Worm (Caenorhabditis elegans) whole organism, L4 larva: Measurements from ENCODE around the gene sri-30.

Source experiments
- aha-1 ChIP-seq: fragments of 150-350 bp; peaks from one replicate; lab custom pipeline; 2014; ENCODE audit warnings: missing biosample characterization, missing genetic modification characterization
- ceh-28 ChIP-seq: fragments of 150-350 bp; optimal IDR thresholded peaks from 2 replicates; lab custom pipeline; 2014; ENCODE audit warnings: missing biosample characterization, missing genetic modification reagents, missing genetic modification characterization
- dmd-8 ChIP-seq: fragments of 200-800 bp; sonication (Bioruptor generic); IDR thresholded peaks from 2 replicates; pipeline ENCODE4 v1.3.6; 2022; ENCODE audit warnings: missing genetic modification characterization, missing compliant biosample characterization
- egl-27 ChIP-seq: sonication (generic microtip); optimal IDR thresholded peaks from 3 replicates; lab custom pipeline; 2017; ENCODE audit warnings: missing biosample characterization, missing genetic modification reagents, missing genetic modification characterization
- fkh-10 ChIP-seq: fragments of 150-350 bp; optimal IDR thresholded peaks from 2 replicates; lab custom pipeline; 2014; ENCODE audit warnings: missing biosample characterization, missing genetic modification reagents, missing genetic modification characterization
- fos-1 ChIP-seq: fragments of 150-350 bp; optimal IDR thresholded peaks from 2 replicates; lab custom pipeline; 2014; ENCODE audit warnings: missing biosample characterization, missing genetic modification characterization
- mdl-1 ChIP-seq, 2 experiments: fragments of 150-350 bp in 1 of 2; sonication (generic microtip) in 1 of 2; optimal IDR thresholded peaks; 2 replicates each; lab custom pipeline; 2014 to 2017; ENCODE audit warnings: missing biosample characterization in 2 of 2, missing genetic modification characterization in 2 of 2
- nhr-42 ChIP-seq: fragments of 200-800 bp; sonication (Bioruptor generic); IDR thresholded peaks from 2 replicates; pipeline ENCODE4 v1.3.6; 2022; ENCODE audit warnings: missing genetic modification characterization, missing compliant biosample characterization
- snpc-4 ChIP-seq: fragments of 150-350 bp; optimal IDR thresholded peaks from 2 replicates; lab custom pipeline; 2014; ENCODE audit warnings: missing biosample characterization, missing genetic modification characterization
- unc-39 ChIP-seq: sonication (generic microtip); optimal IDR thresholded peaks from 2 replicates; lab custom pipeline; 2017; ENCODE audit warnings: missing biosample characterization, missing genetic modification characterization
- vab-7 ChIP-seq: fragments of 200-800 bp; sonication (Bioruptor generic); IDR thresholded peaks from 2 replicates; pipeline ENCODE4 v1.3.6; 2022; ENCODE audit warnings: missing genetic modification reagents, missing genetic modification characterization, missing compliant biosample characterization
- zag-1 ChIP-seq: fragments of 150-350 bp; optimal IDR thresholded peaks from 2 replicates; lab custom pipeline; 2014; ENCODE audit warnings: missing biosample characterization, missing genetic modification characterization

ce11 chrII:3093352-3093751 is 47.4 kb downstream of the sri-30 start, which contains the start of gene srg-22:
- TF ChIP-seq zag-1 (tag; lab: Kevin White, UChicago): no peak
- no peak for TF ChIP-seq snpc-4 (tag; lab: Kevin White, UChicago)
- TF ChIP-seq unc-39 (tag; lab: Kevin White, UChicago): no peak
- TF ChIP-seq ceh-28 (tag; lab: Kevin White, UChicago): no peak
- TF ChIP-seq fkh-10 (GFP tag; lab: Kevin White, UChicago): no peak
- no peak for TF ChIP-seq nhr-42 (GFP tag; lab: Robert Waterston, UW)
- TF ChIP-seq fos-1 (tag; lab: Kevin White, UChicago): no peak
- no peak for TF ChIP-seq aha-1 (tag; lab: Kevin White, UChicago)
- TF ChIP-seq vab-7 (GFP tag; lab: Robert Waterston, UW): no peak
- TF ChIP-seq egl-27 (tag; lab: Kevin White, UChicago): no peak
- TF ChIP-seq dmd-8 (GFP tag; lab: Robert Waterston, UW): no peak
- no peak for TF ChIP-seq mdl-1 (tag; optimal IDR thresholded peaks at IDR 0.05; lab: Kevin White, UChicago)
